Worm (Caenorhabditis elegans) whole organism, L1 larva: ENCODE measurements around the gene madf-9.

ENCODE experiments used
- C04F5.9 ChIP-seq: sonication (generic microtip); optimal IDR thresholded peaks from 2 replicates; lab custom pipeline; 2016; ENCODE audit warnings: missing genetic modification characterization, missing compliant biosample characterization
- C16A3.4 ChIP-seq: fragments of 150-350 bp; optimal IDR thresholded peaks from 2 replicates; lab custom pipeline; 2014; ENCODE audit warnings: missing biosample characterization, missing genetic modification characterization
- aly-2 ChIP-seq: fragments of 150-350 bp; optimal IDR thresholded peaks from 2 replicates; lab custom pipeline; 2014; ENCODE audit warnings: missing biosample characterization, missing genetic modification characterization
- ama-1 ChIP-seq: fragments of 150-350 bp; optimal IDR thresholded peaks from 2 replicates; lab custom pipeline; 2014
- blmp-1 ChIP-seq: fragments of 150-350 bp; optimal IDR thresholded peaks from 2 replicates; lab custom pipeline; 2014; ENCODE audit warnings: missing biosample characterization, missing genetic modification characterization
- ceh-8 ChIP-seq: fragments of 200-800 bp; sonication (Bioruptor generic); optimal IDR thresholded peaks from 2 replicates; lab custom pipeline; 2018; ENCODE audit warnings: mild to moderate bottlenecking, missing genetic modification characterization, moderate library complexity, missing compliant biosample characterization
- ceh-88 ChIP-seq: fragments of 200-800 bp; sonication (Bioruptor generic); IDR thresholded peaks from 2 replicates; pipeline ENCODE4 v1.3.6; 2022; ENCODE audit warnings: missing genetic modification characterization, missing compliant biosample characterization
- ceh-90 ChIP-seq: sonication (generic microtip); optimal IDR thresholded peaks from 2 replicates; lab custom pipeline; 2016; ENCODE audit warnings: missing genetic modification characterization, missing compliant biosample characterization
- dpl-1 ChIP-seq, 3 experiments: fragments of 150-350 bp in 2 of 3; sonication (generic microtip) in 1 of 3; optimal IDR thresholded peaks; 2 replicates each; lab custom pipeline; 2014 to 2017; ENCODE audit warnings: missing biosample characterization in 3 of 3, missing genetic modification characterization in 3 of 3, missing genetic modification reagents in 3 of 3
- dsc-1 ChIP-seq: sonication (generic microtip); optimal IDR thresholded peaks from 2 replicates; lab custom pipeline; 2016; ENCODE audit warnings: mild to moderate bottlenecking, missing genetic modification characterization, missing compliant biosample characterization
- efl-1 ChIP-seq, 4 experiments: fragments of 150-350 bp; optimal IDR thresholded peaks in 3 of 4; peaks in 1 of 4; 1 replicate in 1 of 4; 2 replicates in 3 of 4; lab custom pipeline; 2014; ENCODE audit warnings: missing biosample characterization in 2 of 4, missing genetic modification characterization in 2 of 4, missing genetic modification reagents in 2 of 4
- elt-3 ChIP-seq, 6 experiments: fragments of 150-350 bp in 1 of 6; sonication (generic microtip); optimal IDR thresholded peaks; 2 replicates each; lab custom pipeline; 2017 to 2018; ENCODE audit warnings: missing biosample characterization in 6 of 6, missing genetic modification characterization in 6 of 6, inconsistent platforms in 1 of 6
- ets-5 ChIP-seq: fragments of 200-800 bp; sonication (Bioruptor generic); IDR thresholded peaks from 2 replicates; pipeline ENCODE4 v1.3.6; 2022; ENCODE audit warnings: missing genetic modification characterization, missing compliant biosample characterization
- fkh-10 ChIP-seq: sonication (generic microtip); optimal IDR thresholded peaks from 2 replicates; lab custom pipeline; 2017; ENCODE audit warnings: missing biosample characterization, missing genetic modification reagents, missing genetic modification characterization
- fkh-8 ChIP-seq: sonication (generic microtip); optimal IDR thresholded peaks from 2 replicates; lab custom pipeline; 2016; ENCODE audit warnings: mild to moderate bottlenecking, missing genetic modification characterization, missing compliant biosample characterization
- fos-1 ChIP-seq: fragments of 150-350 bp; optimal IDR thresholded peaks from 2 replicates; lab custom pipeline; 2014; ENCODE audit warnings: missing biosample characterization, missing genetic modification characterization
- irx-1 ChIP-seq: sonication (generic microtip); optimal IDR thresholded peaks from 2 replicates; lab custom pipeline; 2016; ENCODE audit warnings: missing genetic modification characterization, missing compliant biosample characterization
- lin-13 ChIP-seq: fragments of 150-350 bp; optimal IDR thresholded peaks from 2 replicates; lab custom pipeline; 2014; ENCODE audit warnings: missing biosample characterization, missing genetic modification reagents, missing genetic modification characterization
- lin-35 ChIP-seq, 2 experiments: fragments of 150-350 bp; optimal IDR thresholded peaks; 2 replicates each; lab custom pipeline; 2014; ENCODE audit warnings: missing biosample characterization in 2 of 2, missing genetic modification characterization in 2 of 2, missing genetic modification reagents in 2 of 2
- lsy-2 ChIP-seq, 2 experiments: fragments of 150-350 bp; optimal IDR thresholded peaks; 2 replicates each; lab custom pipeline; 2014; ENCODE audit warnings: missing biosample characterization in 2 of 2, missing genetic modification characterization in 2 of 2
- mdl-1 ChIP-seq, 2 experiments: fragments of 150-350 bp; optimal IDR thresholded peaks; 2 replicates each; lab custom pipeline; 2014 to 2017; ENCODE audit warnings: missing biosample characterization in 2 of 2, missing genetic modification characterization in 2 of 2, inconsistent platforms in 1 of 2
- nhr-20 ChIP-seq: sonication (generic microtip); optimal IDR thresholded peaks from 2 replicates; lab custom pipeline; 2016; ENCODE audit warnings: mild to moderate bottlenecking, missing genetic modification characterization, missing compliant biosample characterization
- nhr-47 ChIP-seq: sonication (generic microtip); optimal IDR thresholded peaks from 2 replicates; lab custom pipeline; 2016; ENCODE audit warnings: mild to moderate bottlenecking, missing genetic modification characterization, moderate library complexity, missing compliant biosample characterization
- nhr-84 ChIP-seq: sonication (generic microtip); optimal IDR thresholded peaks from 2 replicates; lab custom pipeline; 2017; ENCODE audit warnings: missing biosample characterization, missing genetic modification characterization
- nhr-85 ChIP-seq: sonication (generic microtip); peaks from one replicate; lab custom pipeline; 2016; ENCODE audit warnings: missing genetic modification characterization, inconsistent platforms, missing compliant biosample characterization
- pag-3 ChIP-seq: sonication (generic microtip); optimal IDR thresholded peaks from 2 replicates; lab custom pipeline; 2017; ENCODE audit warnings: missing genetic modification characterization, mild to moderate bottlenecking, missing compliant biosample characterization, antibody characterized with exemption, borderline replicate concordance; ENCODE audit not compliant: insufficient read depth
- rnt-1 ChIP-seq: sonication (generic microtip); optimal IDR thresholded peaks from 2 replicates; lab custom pipeline; 2016; ENCODE audit warnings: mild to moderate bottlenecking, missing genetic modification characterization, moderate library complexity, missing compliant biosample characterization
- sup-37 ChIP-seq: fragments of 200-800 bp; sonication (Bioruptor generic); optimal IDR thresholded peaks from 2 replicates; lab custom pipeline; 2018; ENCODE audit warnings: mild to moderate bottlenecking, missing genetic modification characterization, missing compliant biosample characterization
- tbx-2 ChIP-seq: sonication (generic microtip); optimal IDR thresholded peaks from 2 replicates; lab custom pipeline; 2016; ENCODE audit warnings: missing genetic modification characterization, missing compliant biosample characterization
- tlp-1 ChIP-seq: fragments of 150-350 bp; optimal IDR thresholded peaks from 2 replicates; lab custom pipeline; 2014; ENCODE audit warnings: missing biosample characterization, missing genetic modification characterization
- vab-15 ChIP-seq: sonication (generic microtip); optimal IDR thresholded peaks from 2 replicates; lab custom pipeline; 2017; ENCODE audit warnings: missing genotype, mild to moderate bottlenecking, missing genetic modification characterization, missing compliant biosample characterization

The madf-9 gene

DNA sequence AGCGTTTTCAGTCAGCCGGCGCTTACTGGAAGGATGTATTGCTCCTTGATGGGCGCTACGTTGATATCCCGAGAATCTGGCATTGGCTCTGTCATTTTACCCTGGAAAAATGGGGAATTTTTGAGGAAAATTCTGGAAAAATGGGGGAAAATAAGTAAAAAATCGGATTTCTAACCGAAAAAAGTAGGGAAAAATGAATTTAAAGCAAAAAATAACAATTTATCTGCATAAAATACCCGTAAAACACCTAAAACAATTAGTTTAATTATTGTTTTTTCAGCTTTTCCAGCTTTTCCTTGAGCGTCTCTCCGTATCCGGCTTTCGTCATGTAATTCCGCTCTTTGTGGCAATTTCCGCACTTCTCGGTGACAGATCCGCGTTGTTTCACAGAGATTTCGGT lies 38.4 kb upstream of the madf-9 start, which contains the start of gene Y37E11B.5:
Gene Y37E11B.5 (minus strand): TSS at position 101 of the 400 bp plus-strand sequence.
- TF ChIP-seq aly-2 (tag; lab: Kevin White, UChicago) (no peak), ceh-8 (GFP tag; lab: Kevin White, UChicago) (no peak), tlp-1 (tag; lab: Kevin White, UChicago) (no peak), nhr-20 (tag; lab: Kevin White, UChicago) (no peak)
- TF ChIP-seq, all 84 proteins: peak for 0

DNA sequence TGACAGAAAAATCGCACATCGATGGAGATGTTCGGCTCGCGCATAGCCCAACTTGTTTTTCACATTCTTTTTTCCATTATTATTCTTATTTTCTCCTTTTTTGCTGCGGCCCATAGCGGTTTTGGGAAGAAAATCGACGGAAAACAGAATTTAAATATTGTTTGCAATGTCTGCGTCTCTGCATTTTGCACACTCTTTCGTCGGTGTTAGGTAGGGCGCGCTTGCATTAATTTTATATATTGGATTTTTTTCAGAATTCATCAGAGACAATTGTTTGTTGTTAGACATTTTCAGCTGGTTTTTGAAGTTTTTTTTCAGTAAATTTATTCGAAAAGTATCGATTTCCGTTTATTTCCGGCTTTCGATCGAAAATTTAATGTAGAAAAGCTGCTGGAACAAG lies 37.8 kb upstream of the madf-9 start, which contains the start of gene Y37E11B.6:
Gene Y37E11B.6 (minus strand): TSS at position 181 of the 400 bp plus-strand sequence.
- TF ChIP-seq nhr-20 (tag; lab: Kevin White, UChicago), result no peak
- no peak for TF ChIP-seq ceh-8 (GFP tag; lab: Kevin White, UChicago)
- TF ChIP-seq blmp-1, result peak; percentile 18
- TF ChIP-seq vab-15 (tag; lab: Kevin White, UChicago), result no peak
- TF ChIP-seq fkh-8 (tag; lab: Kevin White, UChicago), result no peak
- TF ChIP-seq lsy-2 (tag; optimal IDR thresholded peaks at IDR 0.05; lab: Kevin White, UChicago), result peak in 1 of 2 experiments; percentile 17
- no peak for TF ChIP-seq rnt-1 (tag; lab: Kevin White, UChicago)
- no peak for TF ChIP-seq nhr-84 (tag; lab: Kevin White, UChicago)
- TF ChIP-seq lin-35 (GFP tag; optimal IDR thresholded peaks at IDR 0.05; lab: Kevin White, UChicago), result peak; percentile 4 to 13
- peak; percentile 40 for TF ChIP-seq nhr-85 (tag; lab: Kevin White, UChicago)
- peak in 1 of 3 experiments; percentile 44 for TF ChIP-seq dpl-1 (GFP tag; optimal IDR thresholded peaks at IDR 0.05; lab: Kevin White, UChicago)
- peak; percentile 24 to 50 for TF ChIP-seq efl-1 (optimal IDR thresholded peaks at IDR 0.05; lab: Kevin White, UChicago)
- peak; percentile 51 to 82 for TF ChIP-seq efl-1 (GFP tag; optimal IDR thresholded peaks at IDR 0.05 in 1 of 2; lab: Kevin White, UChicago)

DNA sequence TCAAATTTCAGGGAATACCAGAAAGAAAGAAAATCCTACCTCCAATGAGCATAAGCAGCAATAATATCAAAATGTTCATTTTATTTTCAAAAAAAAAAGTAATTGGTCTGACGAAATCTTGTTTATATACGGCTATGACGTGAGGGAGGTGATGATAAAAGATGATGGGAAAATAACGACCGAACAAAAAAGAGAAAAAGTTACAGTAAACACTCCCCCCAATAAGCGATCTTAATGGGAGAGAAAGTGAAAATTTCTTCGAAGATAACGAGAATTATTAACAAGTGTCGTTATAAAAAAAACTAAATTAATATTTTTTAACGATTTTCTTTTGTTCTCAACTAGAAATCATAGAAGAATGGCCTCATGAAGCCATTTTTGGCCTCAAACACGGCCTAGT lies 36.9 kb upstream of the madf-9 start, which contains the start of gene Y37E11B.7:
Gene Y37E11B.7 (minus strand): TSS at position 207 of the 400 bp plus-strand sequence.
- no peak for TF ChIP-seq dpl-1 (GFP tag; optimal IDR thresholded peaks at IDR 0.05; lab: Kevin White, UChicago)
- peak in 1 of 6 experiments; percentile 23 for TF ChIP-seq elt-3 (tag; optimal IDR thresholded peaks at IDR 0.05; lab: Kevin White, UChicago)
- TF ChIP-seq fos-1, result no peak
- no peak for TF ChIP-seq efl-1 (optimal IDR thresholded peaks at IDR 0.05; lab: Kevin White, UChicago)
- peak in 1 of 2 experiments; percentile 74 for TF ChIP-seq efl-1 (GFP tag; optimal IDR thresholded peaks at IDR 0.05 in 1 of 2; lab: Kevin White, UChicago)
- TF ChIP-seq lin-13 (GFP tag; lab: Kevin White, UChicago), result no peak
- TF ChIP-seq nhr-85 (tag; lab: Kevin White, UChicago), result peak; percentile 33
- peak; percentile 85 for TF ChIP-seq blmp-1

DNA sequence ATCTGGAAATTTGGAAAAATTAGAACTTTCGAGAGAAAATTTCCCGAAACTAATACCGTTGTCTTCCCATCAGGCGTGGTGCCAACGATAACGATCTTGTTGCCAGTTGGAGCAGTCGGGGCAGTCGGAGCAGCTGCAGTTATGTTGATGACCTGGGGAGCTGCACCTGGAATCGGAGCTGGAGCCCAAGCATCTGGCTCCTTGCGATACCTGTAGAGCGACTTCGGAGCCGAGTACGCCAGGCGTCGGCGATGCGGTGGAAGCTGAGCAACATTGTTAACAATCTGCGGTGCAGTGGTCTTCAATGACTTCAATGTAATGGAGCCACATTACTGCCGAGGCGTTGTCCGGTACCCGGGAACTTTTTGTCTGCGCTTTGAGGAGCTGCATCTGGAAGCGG lies 35.0 kb upstream of the madf-9 start:
- TF ChIP-seq irx-1 (tag; lab: Kevin White, UChicago) (no peak), tbx-2 (tag; lab: Kevin White, UChicago) (no peak), ceh-88 (GFP tag; lab: Robert Waterston, UW) (no peak), ceh-90 (tag; lab: Kevin White, UChicago) (no peak), nhr-47 (tag; lab: Kevin White, UChicago) (no peak), mdl-1 (tag; optimal IDR thresholded peaks at IDR 0.05; lab: Kevin White, UChicago) (no peak), efl-1 (optimal IDR thresholded peaks at IDR 0.05; lab: Kevin White, UChicago) (no peak), efl-1 (GFP tag; optimal IDR thresholded peaks at IDR 0.05 in 1 of 2; lab: Kevin White, UChicago) (no peak), ets-5 (GFP tag; lab: Robert Waterston, UW) (no peak), C04F5.9 (tag; lab: Kevin White, UChicago) (no peak), fkh-10 (no peak), dsc-1 (tag; lab: Kevin White, UChicago) (no peak), sup-37 (GFP tag; lab: Kevin White, UChicago) (no peak), ama-1 (lab: Kevin White, UChicago) (no peak), blmp-1 (no peak), dpl-1 (GFP tag; optimal IDR thresholded peaks at IDR 0.05; lab: Kevin White, UChicago) (no peak), lsy-2 (tag; optimal IDR thresholded peaks at IDR 0.05; lab: Kevin White, UChicago) (no peak)

DNA sequence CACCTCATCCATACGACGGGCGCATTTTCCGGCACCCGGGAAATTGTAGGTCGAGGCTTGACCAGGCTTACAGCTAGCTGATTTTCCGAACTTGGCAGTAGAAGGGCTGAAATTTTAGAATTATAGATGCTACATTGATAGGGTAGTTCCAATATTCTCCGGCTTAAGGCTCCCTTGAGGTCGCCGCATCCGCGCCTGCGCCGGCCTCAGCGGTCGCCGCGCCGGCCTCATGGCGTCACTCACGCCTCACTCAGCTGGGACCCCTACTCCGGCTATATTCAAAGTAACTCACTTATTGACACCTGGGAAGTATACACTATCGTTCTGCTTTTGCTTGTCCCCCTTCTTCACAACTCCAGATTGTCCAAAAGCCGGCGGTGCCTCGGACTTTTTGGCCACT lies 32.8 kb upstream of the madf-9 start:
- TF ChIP-seq C16A3.4 (tag; lab: Kevin White, UChicago), result no peak
- no peak for TF ChIP-seq pag-3 (tag; lab: Kevin White, UChicago)
- no peak for TF ChIP-seq lin-13 (GFP tag; lab: Kevin White, UChicago)
- TF ChIP-seq efl-1 (optimal IDR thresholded peaks at IDR 0.05; lab: Kevin White, UChicago), result no peak
- TF ChIP-seq efl-1 (GFP tag; optimal IDR thresholded peaks at IDR 0.05 in 1 of 2; lab: Kevin White, UChicago), result peak in 1 of 2 experiments; percentile 69
